Fruit fly (Drosophila melanogaster) whole organism, embryonic: ENCODE data around the gene corto.

Source experiments
- Awh ChIP-seq: fragments of 200-800 bp; sonication (Bioruptor generic); IDR thresholded peaks from 2 replicates; pipeline ENCODE4, ENCODE4 v1.3.6; 2022; ENCODE audit warnings: missing biosample characterization, missing genetic modification characterization
- BEAF-32 ChIP-seq: fragments of 200-800 bp; sonication (Bioruptor generic); optimal IDR thresholded peaks from 3 replicates; lab custom pipeline; 2017; ENCODE audit warnings: missing biosample characterization, missing genetic modification characterization, mild to moderate bottlenecking, moderate library complexity, missing genetic modification reagents
- Blimp-1 ChIP-seq: fragments of 200-800 bp; sonication (Bioruptor generic); optimal IDR thresholded peaks from 3 replicates; lab custom pipeline; 2018; ENCODE audit warnings: missing biosample characterization, missing genetic modification characterization, mild to moderate bottlenecking, moderate library complexity, missing genetic modification reagents
- CG10267 ChIP-seq: fragments of 200-800 bp; sonication (Bioruptor generic); optimal IDR thresholded peaks from 2 replicates; lab custom pipeline; 2018; ENCODE audit warnings: missing biosample characterization, mild to moderate bottlenecking, missing genetic modification characterization, moderate library complexity
- CG10431 ChIP-seq: fragments of 200-800 bp; sonication (Bioruptor generic); optimal IDR thresholded peaks from 3 replicates; lab custom pipeline; 2018; ENCODE audit warnings: missing biosample characterization, mild to moderate bottlenecking, missing genetic modification characterization
- CG11560 ChIP-seq: fragments of 200-800 bp; sonication (Bioruptor generic); IDR thresholded peaks from 3 replicates; pipeline ENCODE4 v1.3.6; 2022; ENCODE audit warnings: missing biosample characterization, missing genetic modification characterization
- CG12219 ChIP-seq: fragments of 200-800 bp; sonication (Bioruptor generic); optimal IDR thresholded peaks from 3 replicates; lab custom pipeline; 2018; ENCODE audit warnings: missing biosample characterization, mild to moderate bottlenecking, missing genetic modification characterization
- CG13287 ChIP-seq: fragments of 200-800 bp; sonication (Bioruptor generic); IDR thresholded peaks from 2 replicates; pipeline ENCODE4 v1.3.6; 2022; ENCODE audit warnings: missing biosample characterization, missing genetic modification characterization; ENCODE audit not compliant: partially characterized antibody
- CG13775 ChIP-seq: fragments of 200-800 bp; sonication (Bioruptor generic); optimal IDR thresholded peaks from 3 replicates; lab custom pipeline; 2017; ENCODE audit warnings: missing biosample characterization, mild to moderate bottlenecking, missing genetic modification characterization
- CG15514 ChIP-seq: fragments of 200-800 bp; sonication (Bioruptor generic); optimal IDR thresholded peaks from 3 replicates; lab custom pipeline; 2017; ENCODE audit warnings: missing biosample characterization, missing genetic modification characterization, mild to moderate bottlenecking, moderate library complexity, missing genetic modification reagents
- CG16779 ChIP-seq: fragments of 200-800 bp; sonication (Bioruptor generic); IDR thresholded peaks from 2 replicates; pipeline ENCODE4 v1.3.6; 2022; ENCODE audit warnings: missing biosample characterization, missing genetic modification characterization
- CG17385 ChIP-seq: fragments of 200-800 bp; sonication (Bioruptor generic); optimal IDR thresholded peaks from 3 replicates; lab custom pipeline; 2018; ENCODE audit warnings: missing biosample characterization, mild to moderate bottlenecking, missing genetic modification characterization
- CG17802 ChIP-seq: fragments of 200-800 bp; sonication (Bioruptor generic); optimal IDR thresholded peaks from 2 replicates; lab custom pipeline; 2018; ENCODE audit warnings: missing biosample characterization, mild to moderate bottlenecking, missing genetic modification characterization, moderate library complexity
- CG17912 ChIP-seq: fragments of 200-800 bp; sonication (Bioruptor generic); optimal IDR thresholded peaks from 2 replicates; lab custom pipeline; 2018; ENCODE audit warnings: missing biosample characterization, mild to moderate bottlenecking, missing genetic modification characterization
- CG1792 ChIP-seq: fragments of 200-800 bp; sonication (Bioruptor generic); optimal IDR thresholded peaks from 2 replicates; lab custom pipeline; 2016; ENCODE audit warnings: missing biosample characterization, missing genetic modification characterization
- CG3726 ChIP-seq: fragments of 200-800 bp; sonication (Bioruptor generic); IDR thresholded peaks from 3 replicates; pipeline ENCODE4, ENCODE4 v1.3.6; 2022; ENCODE audit warnings: missing biosample characterization, missing genetic modification characterization
- CG43689 ChIP-seq: fragments of 200-800 bp; sonication (Bioruptor generic); IDR thresholded peaks from 2 replicates; pipeline ENCODE4 v1.3.6; 2022; ENCODE audit warnings: missing biosample characterization, missing genetic modification characterization
- CG4854 ChIP-seq: fragments of 200-800 bp; sonication (Bioruptor generic); optimal IDR thresholded peaks from 2 replicates; lab custom pipeline; 2016; ENCODE audit warnings: missing biosample characterization, missing genetic modification characterization, inconsistent platforms
- CG5953 ChIP-seq: fragments of 200-800 bp; sonication (Bioruptor generic); IDR thresholded peaks from 2 replicates; pipeline ENCODE4 v1.3.6; 2022; ENCODE audit warnings: missing biosample characterization, missing genetic modification characterization
- CG6654 ChIP-seq: fragments of 200-800 bp; sonication (Bioruptor generic); optimal IDR thresholded peaks from 2 replicates; lab custom pipeline; 2017; ENCODE audit warnings: missing biosample characterization, mild to moderate bottlenecking, missing genetic modification characterization
- CG7372 ChIP-seq: fragments of 200-800 bp; sonication (Bioruptor generic); IDR thresholded peaks from 2 replicates; pipeline ENCODE4 v1.3.6; 2022; ENCODE audit warnings: missing biosample characterization, missing genetic modification characterization
- CG8281 ChIP-seq: fragments of 200-800 bp; sonication (Bioruptor generic); optimal IDR thresholded peaks from 2 replicates; lab custom pipeline; 2018; ENCODE audit warnings: missing biosample characterization, mild to moderate bottlenecking, missing genetic modification characterization, moderate library complexity
- CG8944 ChIP-seq: fragments of 200-800 bp; sonication (Bioruptor generic); optimal IDR thresholded peaks from 3 replicates; lab custom pipeline; 2016; ENCODE audit warnings: missing biosample characterization, missing genetic modification characterization
- Dek ChIP-seq: fragments of 200-800 bp; sonication (Bioruptor generic); optimal IDR thresholded peaks from 3 replicates; lab custom pipeline; 2019; ENCODE audit warnings: missing biosample characterization, mild to moderate bottlenecking, missing genetic modification characterization, moderate library complexity
- Dfd ChIP-seq, 2 experiments: fragments of >200 bp; optimal IDR thresholded peaks; 2 replicates each; lab custom pipeline; 2017; ENCODE audit warnings: missing biosample characterization in 2 of 2, missing genetic modification characterization in 2 of 2
- Doc3 ChIP-seq: fragments of 200-800 bp; sonication (Bioruptor generic); IDR thresholded peaks from 3 replicates; pipeline ENCODE4 v1.3.6; 2022; ENCODE audit warnings: missing biosample characterization, missing genetic modification characterization; ENCODE audit not compliant: partially characterized antibody
- E2f2 ChIP-seq: fragments of 200-800 bp; sonication (Bioruptor generic); IDR thresholded peaks from 2 replicates; pipeline ENCODE4 v1.3.6; 2022; ENCODE audit warnings: missing biosample characterization, missing genetic modification characterization
- Fer1 ChIP-seq: fragments of 200-800 bp; sonication (Bioruptor generic); optimal IDR thresholded peaks from 2 replicates; lab custom pipeline; 2017; ENCODE audit warnings: missing biosample characterization, mild to moderate bottlenecking, missing genetic modification characterization
- Mrtf ChIP-seq: fragments of 200-800 bp; sonication (Bioruptor generic); IDR thresholded peaks from 3 replicates; pipeline ENCODE4 v1.3.6; 2022; ENCODE audit warnings: missing biosample characterization, missing genetic modification characterization
- NC2α ChIP-seq: fragments of 200-800 bp; sonication (Bioruptor generic); optimal IDR thresholded peaks from 2 replicates; lab custom pipeline; 2016; ENCODE audit warnings: missing biosample characterization, missing genetic modification characterization
- Nf-YB ChIP-seq: fragments of 200-800 bp; sonication (Bioruptor generic); optimal IDR thresholded peaks from 3 replicates; lab custom pipeline; 2019; ENCODE audit warnings: missing biosample characterization, mild to moderate bottlenecking, missing genetic modification characterization, moderate library complexity
- al ChIP-seq: fragments of 200-800 bp; sonication (Bioruptor generic); IDR thresholded peaks from 2 replicates; pipeline ENCODE4 v1.3.6; 2022; ENCODE audit warnings: missing biosample characterization, missing genetic modification characterization
- bsh ChIP-seq, 2 experiments: fragments of 200-800 bp; sonication (Bioruptor generic); optimal IDR thresholded peaks; 2 replicates each; lab custom pipeline; 2017 to 2018; ENCODE audit warnings: mild to moderate bottlenecking in 2 of 2, missing biosample characterization in 2 of 2, missing genetic modification characterization in 2 of 2, moderate library complexity in 1 of 2
- cad ChIP-seq: fragments of >200 bp; optimal IDR thresholded peaks from 2 replicates; lab custom pipeline; 2017; ENCODE audit warnings: missing biosample characterization, missing genetic modification characterization
- chinmo ChIP-seq: fragments of 200-800 bp; sonication (Bioruptor generic); IDR thresholded peaks from 4 replicates; pipeline ENCODE4 v1.3.6; 2022; ENCODE audit warnings: missing biosample characterization, missing genetic modification characterization; ENCODE audit not compliant: partially characterized antibody
- dmrt11E ChIP-seq: fragments of 200-800 bp; sonication (Bioruptor generic); optimal IDR thresholded peaks from 3 replicates; lab custom pipeline; 2018; ENCODE audit warnings: missing biosample characterization, mild to moderate bottlenecking, missing genetic modification characterization, moderate library complexity
- hb ChIP-seq: fragments of 200-800 bp; sonication (Bioruptor generic); IDR thresholded peaks from 3 replicates; pipeline ENCODE4 v1.3.6; 2022; ENCODE audit warnings: missing biosample characterization, missing genetic modification characterization; ENCODE audit not compliant: partially characterized antibody
- lilli ChIP-seq: fragments of 200-800 bp; sonication (Bioruptor generic); optimal IDR thresholded peaks from 3 replicates; lab custom pipeline; 2016; ENCODE audit warnings: missing biosample characterization, missing genetic modification characterization
- lov ChIP-seq, 2 experiments: fragments of 200-800 bp in 1 of 2; fragments of >200 bp in 1 of 2; sonication (Bioruptor generic) in 1 of 2; IDR thresholded peaks in 1 of 2; optimal IDR thresholded peaks in 1 of 2; 2 replicates in 1 of 2; 3 replicates in 1 of 2; pipeline versions ENCODE4 v1.3.6 to Lab custom; 2017 to 2022; ENCODE audit warnings: missing biosample characterization in 1 of 2, missing genetic modification characterization in 1 of 2
- nerfin-1 ChIP-seq: fragments of 200-800 bp; sonication (Bioruptor generic); optimal IDR thresholded peaks from 3 replicates; lab custom pipeline; 2019; ENCODE audit warnings: missing biosample characterization, mild to moderate bottlenecking, missing genetic modification characterization, moderate library complexity
- p53 ChIP-seq: fragments of 200-800 bp; sonication (Bioruptor generic); optimal IDR thresholded peaks from 2 replicates; lab custom pipeline; 2016; ENCODE audit warnings: missing biosample characterization, missing genetic modification characterization
- pho ChIP-seq: fragments of 200-800 bp; sonication (Bioruptor generic); optimal IDR thresholded peaks from 2 replicates; lab custom pipeline; 2016; ENCODE audit warnings: missing biosample characterization, missing genetic modification characterization
- pita ChIP-seq: fragments of 200-800 bp; sonication (Bioruptor generic); optimal IDR thresholded peaks from 2 replicates; lab custom pipeline; 2017; ENCODE audit warnings: missing biosample characterization, mild to moderate bottlenecking, missing genetic modification characterization
- pros ChIP-seq: fragments of 200-800 bp; sonication (Bioruptor generic); optimal IDR thresholded peaks from 3 replicates; lab custom pipeline; 2019; ENCODE audit warnings: missing biosample characterization, mild to moderate bottlenecking, missing genetic modification characterization, moderate library complexity
- ro ChIP-seq: fragments of 200-800 bp; sonication (Bioruptor generic); IDR thresholded peaks from 2 replicates; pipeline ENCODE4 v1.3.6; 2022; ENCODE audit warnings: missing biosample characterization, missing genetic modification characterization
- tll ChIP-seq, 2 experiments: fragments of 200-800 bp in 1 of 2; fragments of >200 bp in 1 of 2; sonication (Bioruptor generic) in 1 of 2; optimal IDR thresholded peaks; 2 replicates each; lab custom pipeline; 2017 to 2019; ENCODE audit warnings: missing biosample characterization in 2 of 2, missing genetic modification characterization in 2 of 2, mild to moderate bottlenecking in 1 of 2, moderate library complexity in 1 of 2
- toy ChIP-seq: fragments of 200-800 bp; sonication (Bioruptor generic); IDR thresholded peaks from 2 replicates; pipeline ENCODE4 v1.3.6; 2022; ENCODE audit warnings: missing biosample characterization, missing genetic modification characterization
- trem ChIP-seq: fragments of 200-800 bp; optimal IDR thresholded peaks from 3 replicates; lab custom pipeline; 2019; ENCODE audit warnings: missing biosample characterization, mild to moderate bottlenecking, missing genetic modification characterization, moderate library complexity
- unpg ChIP-seq: fragments of 200-800 bp; sonication (Bioruptor generic); optimal IDR thresholded peaks from 3 replicates; lab custom pipeline; 2018; ENCODE audit warnings: missing biosample characterization, mild to moderate bottlenecking, missing genetic modification characterization, moderate library complexity
- z ChIP-seq: fragments of 200-800 bp; sonication (Bioruptor generic); IDR thresholded peaks from 3 replicates; pipeline ENCODE4 v1.3.6; 2022; ENCODE audit warnings: missing biosample characterization, missing genetic modification characterization

Gene corto

DNA sequence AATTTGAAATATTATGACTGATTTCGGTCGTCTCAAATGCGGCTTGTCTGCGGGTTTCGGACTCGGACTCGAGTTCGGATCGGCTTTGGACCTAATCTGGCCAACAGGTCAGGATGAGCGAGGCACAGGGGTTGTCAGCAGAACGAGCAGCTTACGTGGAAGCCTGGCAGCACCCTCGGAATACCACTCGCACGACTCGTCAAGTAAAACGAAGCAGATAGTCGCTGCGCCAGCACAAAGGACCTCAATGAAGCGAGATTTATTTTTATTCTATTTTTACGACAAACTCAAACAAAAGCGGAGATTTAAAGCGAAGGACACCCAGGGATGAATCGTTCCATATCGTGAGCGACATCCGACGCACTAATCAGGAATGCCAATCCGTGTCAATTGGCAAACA is 39.0 kb upstream of the corto start (continued):
- TF ChIP-seq CG12219 (GFP tag; lab: Kevin White, UChicago) = no peak
- no peak for TF ChIP-seq CG11560 (tag; lab: Robert Waterston, UW)
- no peak for TF ChIP-seq lov (optimal IDR thresholded peaks at IDR 0.05; lab: Kevin White, UChicago)
- TF ChIP-seq lov (GFP tag; IDR thresholded peaks at IDR 0.05; lab: Robert Waterston, UW) = no peak
- TF ChIP-seq Doc3 (GFP tag; lab: Robert Waterston, UW) = no peak
- no peak for TF ChIP-seq hb (GFP tag; lab: Robert Waterston, UW)
- TF ChIP-seq BEAF-32 (GFP tag; lab: Kevin White, UChicago) = no peak
- TF ChIP-seq lilli (GFP tag; lab: Kevin White, UChicago) = no peak
- no peak for TF ChIP-seq CG17802 (tag; lab: Kevin White, UChicago)
- TF ChIP-seq CG10267 (tag; lab: Kevin White, UChicago) = no peak
- no peak for TF ChIP-seq toy (GFP tag; lab: Robert Waterston, UW)
- no peak for TF ChIP-seq CG16779 (GFP tag; lab: Robert Waterston, UW)
- no peak for TF ChIP-seq dmrt11E (tag; lab: Kevin White, UChicago)
- no peak for TF ChIP-seq Dfd (GFP tag; optimal IDR thresholded peaks at IDR 0.05; lab: Kevin White, UChicago)
- no peak for TF ChIP-seq bsh (GFP tag; optimal IDR thresholded peaks at IDR 0.05; lab: Kevin White, UChicago)
- no peak for TF ChIP-seq CG13775 (GFP tag; lab: Kevin White, UChicago)
- TF ChIP-seq CG17912 (GFP tag; lab: Kevin White, UChicago) = no peak
- no peak for TF ChIP-seq CG1792 (GFP tag; lab: Kevin White, UChicago)
- no peak for TF ChIP-seq NC2α (GFP tag; lab: Kevin White, UChicago)
- no peak for TF ChIP-seq unpg
- no peak for TF ChIP-seq CG6654
- TF ChIP-seq z (GFP tag; lab: Robert Waterston, UW) = no peak
- no peak for TF ChIP-seq chinmo
- TF ChIP-seq cad (GFP tag; lab: Kevin White, UChicago) = peak; percentile 78
- TF ChIP-seq pho (GFP tag; lab: Kevin White, UChicago) = no peak
- TF ChIP-seq CG13287 = no peak
- peak; percentile 92 for TF ChIP-seq pros
- peak; percentile 45 for TF ChIP-seq trem (tag; lab: Kevin White, UChicago)
- no peak for TF ChIP-seq CG10431 (GFP tag; lab: Kevin White, UChicago)
- no peak for TF ChIP-seq al (GFP tag; lab: Robert Waterston, UW)
- TF ChIP-seq E2f2 (GFP tag; lab: Robert Waterston, UW) = no peak
- TF ChIP-seq CG15514 (GFP tag; lab: Kevin White, UChicago) = no peak
- no peak for TF ChIP-seq CG7372 (GFP tag; lab: Robert Waterston, UW)
- TF ChIP-seq CG5953 (GFP tag; lab: Robert Waterston, UW) = no peak
- TF ChIP-seq Mrtf (GFP tag; lab: Robert Waterston, UW) = no peak
- no peak for TF ChIP-seq Fer1 (GFP tag; lab: Kevin White, UChicago)
- TF ChIP-seq CG3726 = no peak
- TF ChIP-seq ro (GFP tag; lab: Robert Waterston, UW) = no peak
- TF ChIP-seq tll (GFP tag; optimal IDR thresholded peaks at IDR 0.05; lab: Kevin White, UChicago) = no peak
- no peak for TF ChIP-seq pita
- no peak for TF ChIP-seq Nf-YB (GFP tag; lab: Kevin White, UChicago)
- no peak for TF ChIP-seq CG43689 (GFP tag; lab: Robert Waterston, UW)
- no peak for TF ChIP-seq CG8944 (GFP tag; lab: Kevin White, UChicago)
- TF ChIP-seq p53 (GFP tag; lab: Kevin White, UChicago) = no peak
- TF ChIP-seq nerfin-1 (tag; lab: Kevin White, UChicago) = peak; percentile 15
- no peak for TF ChIP-seq CG17385 (GFP tag; lab: Kevin White, UChicago)
- no peak for TF ChIP-seq Blimp-1
- no peak for TF ChIP-seq CG4854 (GFP tag; lab: Kevin White, UChicago)
- 0 out of 2 replicates have a peak, but pooled peaks have one; percentile 21 for TF ChIP-seq Awh (GFP tag; lab: Robert Waterston, UW)
- no peak for TF ChIP-seq Dek (tag; lab: Kevin White, UChicago)
- no peak for TF ChIP-seq CG8281 (tag; lab: Kevin White, UChicago)
